Fruit fly (Drosophila melanogaster) whole organism, embryonic: ENCODE data around the gene PIG-C.

ENCODE experiments used
- B-H2 ChIP-seq: fragments of 200-800 bp; sonication (Bioruptor generic); optimal IDR thresholded peaks from 2 replicates; lab custom pipeline; 2018; ENCODE audit warnings: missing biosample characterization, mild to moderate bottlenecking, missing genetic modification characterization
- Blimp-1 ChIP-seq: fragments of 200-800 bp; sonication (Bioruptor generic); optimal IDR thresholded peaks from 3 replicates; lab custom pipeline; 2018; ENCODE audit warnings: missing biosample characterization, missing genetic modification characterization, mild to moderate bottlenecking, moderate library complexity, missing genetic modification reagents
- BtbVII ChIP-seq: fragments of 200-800 bp; sonication (Bioruptor generic); optimal IDR thresholded peaks from 3 replicates; lab custom pipeline; 2017; ENCODE audit warnings: missing biosample characterization, mild to moderate bottlenecking, missing genetic modification characterization
- Bteb2 ChIP-seq: fragments of 200-800 bp; sonication (Bioruptor generic); optimal IDR thresholded peaks from 2 replicates; lab custom pipeline; 2016; ENCODE audit warnings: missing biosample characterization, missing genetic modification characterization
- CG10274 ChIP-seq: fragments of 200-800 bp; sonication (Bioruptor generic); optimal IDR thresholded peaks from 3 replicates; lab custom pipeline; 2017; ENCODE audit warnings: missing biosample characterization, mild to moderate bottlenecking, missing genetic modification characterization
- CG11695 ChIP-seq: fragments of 200-800 bp; sonication (Bioruptor generic); IDR thresholded peaks from 3 replicates; pipeline ENCODE4 v1.3.6; 2022; ENCODE audit warnings: missing biosample characterization, missing genetic modification characterization
- CG13296 ChIP-seq: fragments of 200-800 bp; sonication (Bioruptor generic); optimal IDR thresholded peaks from 3 replicates; lab custom pipeline; 2018; ENCODE audit warnings: missing biosample characterization, mild to moderate bottlenecking, missing genetic modification characterization
- CG15269 ChIP-seq: fragments of 200-800 bp; sonication (Bioruptor generic); optimal IDR thresholded peaks from 2 replicates; lab custom pipeline; 2018; ENCODE audit warnings: missing biosample characterization, mild to moderate bottlenecking, missing genetic modification characterization, moderate library complexity
- CG17361 ChIP-seq: fragments of 200-800 bp; sonication (Bioruptor generic); IDR thresholded peaks from 3 replicates; pipeline ENCODE4 v1.3.6; 2022; ENCODE audit warnings: missing biosample characterization, missing genetic modification characterization
- CG17829 ChIP-seq: fragments of 200-800 bp; optimal IDR thresholded peaks from 2 replicates; lab custom pipeline; 2019; ENCODE audit warnings: missing biosample characterization, mild to moderate bottlenecking, missing genetic modification characterization, moderate library complexity
- CG18262 ChIP-seq: fragments of 200-800 bp; optimal IDR thresholded peaks from 3 replicates; lab custom pipeline; 2019; ENCODE audit warnings: missing biosample characterization, mild to moderate bottlenecking, missing genetic modification characterization, moderate library complexity
- CG2678 ChIP-seq: fragments of 200-800 bp; sonication (Bioruptor generic); optimal IDR thresholded peaks from 3 replicates; lab custom pipeline; 2019; ENCODE audit warnings: missing biosample characterization, mild to moderate bottlenecking, missing genetic modification characterization, moderate library complexity
- CG2712 ChIP-seq: fragments of 200-800 bp; optimal IDR thresholded peaks from 3 replicates; lab custom pipeline; 2019; ENCODE audit warnings: missing biosample characterization, mild to moderate bottlenecking, missing genetic modification characterization, moderate library complexity
- CG31365 ChIP-seq: fragments of 200-800 bp; sonication (Bioruptor generic); optimal IDR thresholded peaks from 2 replicates; lab custom pipeline; 2018; ENCODE audit warnings: missing biosample characterization, mild to moderate bottlenecking, missing genetic modification characterization
- CG31441 ChIP-seq: fragments of 200-800 bp; sonication (Bioruptor generic); IDR thresholded peaks from 2 replicates; pipeline ENCODE4 v1.3.6; 2022; ENCODE audit warnings: missing biosample characterization, missing genetic modification characterization
- CG33213 ChIP-seq: fragments of 200-800 bp; sonication (Bioruptor generic); optimal IDR thresholded peaks from 3 replicates; lab custom pipeline; 2016; ENCODE audit warnings: missing biosample characterization, missing genetic modification characterization
- CG3838 ChIP-seq: fragments of 200-800 bp; sonication (Bioruptor generic); optimal IDR thresholded peaks from 3 replicates; lab custom pipeline; 2016; ENCODE audit warnings: missing biosample characterization, missing genetic modification characterization
- CG4328 ChIP-seq: fragments of 200-800 bp; sonication (Bioruptor generic); optimal IDR thresholded peaks from 3 replicates; lab custom pipeline; 2017; ENCODE audit warnings: missing biosample characterization, missing genetic modification reagents, missing genetic modification characterization
- CG7839 ChIP-seq: fragments of 200-800 bp; sonication (Bioruptor generic); optimal IDR thresholded peaks from 3 replicates; lab custom pipeline; 2018; ENCODE audit warnings: missing biosample characterization, mild to moderate bottlenecking, missing genetic modification characterization, moderate library complexity
- CG8388 ChIP-seq: fragments of 200-800 bp; sonication (Bioruptor generic); optimal IDR thresholded peaks from 2 replicates; lab custom pipeline; 2019; ENCODE audit warnings: missing biosample characterization, mild to moderate bottlenecking, missing genetic modification characterization, moderate library complexity
- CG9437 ChIP-seq: fragments of 200-800 bp; sonication (Bioruptor generic); optimal IDR thresholded peaks from 2 replicates; lab custom pipeline; 2018; ENCODE audit warnings: missing biosample characterization, mild to moderate bottlenecking, missing genetic modification characterization
- CG9876 ChIP-seq: fragments of 200-800 bp; sonication (Bioruptor generic); optimal IDR thresholded peaks from 2 replicates; lab custom pipeline; 2016; ENCODE audit warnings: missing biosample characterization, missing genetic modification characterization
- CoRest ChIP-seq: fragments of 200-800 bp; sonication (Bioruptor generic); optimal IDR thresholded peaks from 3 replicates; lab custom pipeline; 2018; ENCODE audit warnings: missing biosample characterization, mild to moderate bottlenecking, missing genetic modification characterization, moderate library complexity
- Deaf1 ChIP-seq: fragments of 200-800 bp; optimal IDR thresholded peaks from 3 replicates; lab custom pipeline; 2019; ENCODE audit warnings: missing biosample characterization, mild to moderate bottlenecking, missing genetic modification characterization, moderate library complexity
- Doc2 ChIP-seq: fragments of 200-800 bp; sonication (Bioruptor generic); IDR thresholded peaks from 2 replicates; pipeline ENCODE4 v1.3.6; 2022; ENCODE audit warnings: missing biosample characterization, missing genetic modification characterization
- Gsc ChIP-seq: fragments of 200-800 bp; sonication (Bioruptor generic); IDR thresholded peaks from 2 replicates; pipeline ENCODE4 v1.3.6; 2022; ENCODE audit warnings: missing biosample characterization, missing genetic modification characterization
- Hr51 ChIP-seq, 2 experiments: fragments of 200-800 bp; sonication (Bioruptor generic); optimal IDR thresholded peaks; 2 replicates in 1 of 2; 3 replicates in 1 of 2; lab custom pipeline; 2016 to 2018; ENCODE audit warnings: missing biosample characterization in 2 of 2, missing genetic modification characterization in 2 of 2, mild to moderate bottlenecking in 1 of 2, moderate library complexity in 1 of 2
- Poxn ChIP-seq: fragments of 200-800 bp; sonication (Bioruptor generic); IDR thresholded peaks from 2 replicates; pipeline ENCODE4 v1.3.6; 2022; ENCODE audit warnings: missing biosample characterization, missing genetic modification characterization
- bsh ChIP-seq, 2 experiments: fragments of 200-800 bp; sonication (Bioruptor generic); optimal IDR thresholded peaks; 2 replicates each; lab custom pipeline; 2017 to 2018; ENCODE audit warnings: mild to moderate bottlenecking in 2 of 2, missing biosample characterization in 2 of 2, missing genetic modification characterization in 2 of 2, moderate library complexity in 1 of 2
- dmrt11E ChIP-seq: fragments of 200-800 bp; sonication (Bioruptor generic); optimal IDR thresholded peaks from 3 replicates; lab custom pipeline; 2018; ENCODE audit warnings: missing biosample characterization, mild to moderate bottlenecking, missing genetic modification characterization, moderate library complexity
- dmrt99B ChIP-seq: fragments of 200-800 bp; sonication (Bioruptor generic); optimal IDR thresholded peaks from 2 replicates; lab custom pipeline; 2018; ENCODE audit warnings: missing biosample characterization, mild to moderate bottlenecking, missing genetic modification characterization, moderate library complexity
- dpn ChIP-seq, 2 experiments: fragments of 200-800 bp; sonication (Bioruptor generic); optimal IDR thresholded peaks; 3 replicates each; lab custom pipeline; 2016; ENCODE audit warnings: missing biosample characterization in 2 of 2, missing genetic modification characterization in 2 of 2
- gcm ChIP-seq: fragments of 200-800 bp; sonication (Bioruptor generic); optimal IDR thresholded peaks from 2 replicates; lab custom pipeline; 2019; ENCODE audit warnings: missing biosample characterization, mild to moderate bottlenecking, missing genetic modification characterization, moderate library complexity
- gem ChIP-seq: fragments of 200-800 bp; sonication (Bioruptor generic); optimal IDR thresholded peaks from 2 replicates; lab custom pipeline; 2019; ENCODE audit warnings: missing biosample characterization, mild to moderate bottlenecking, missing genetic modification characterization, moderate library complexity
- grau ChIP-seq: fragments of 200-800 bp; optimal IDR thresholded peaks from 3 replicates; lab custom pipeline; 2019; ENCODE audit warnings: missing biosample characterization, mild to moderate bottlenecking, missing genetic modification characterization, moderate library complexity
- grn ChIP-seq: fragments of 200-800 bp; sonication (Bioruptor generic); optimal IDR thresholded peaks from 3 replicates; lab custom pipeline; 2017; ENCODE audit warnings: missing biosample characterization, missing genetic modification characterization
- lbe ChIP-seq: fragments of 200-800 bp; sonication (Bioruptor generic); optimal IDR thresholded peaks from 2 replicates; lab custom pipeline; 2016; ENCODE audit warnings: missing biosample characterization, mild to moderate bottlenecking, missing genetic modification characterization
- lilli ChIP-seq: fragments of 200-800 bp; sonication (Bioruptor generic); optimal IDR thresholded peaks from 3 replicates; lab custom pipeline; 2016; ENCODE audit warnings: missing biosample characterization, missing genetic modification characterization
- nom ChIP-seq: fragments of 200-800 bp; sonication (Bioruptor generic); optimal IDR thresholded peaks from 2 replicates; lab custom pipeline; 2017; ENCODE audit warnings: missing biosample characterization, missing genetic modification characterization, mild to moderate bottlenecking, moderate library complexity, missing genetic modification reagents
- ranshi ChIP-seq: fragments of 200-800 bp; sonication (Bioruptor generic); IDR thresholded peaks from 2 replicates; pipeline ENCODE4 v1.3.6; 2022; ENCODE audit warnings: missing biosample characterization, missing genetic modification characterization
- row ChIP-seq: fragments of 200-800 bp; sonication (Bioruptor generic); IDR thresholded peaks from 3 replicates; pipeline ENCODE4 v1.3.6; 2022; ENCODE audit warnings: missing biosample characterization, missing genetic modification characterization
- sens ChIP-seq: fragments of 200-800 bp; sonication (Bioruptor generic); peaks from one replicate; lab custom pipeline; 2016; ENCODE audit warnings: missing biosample characterization, missing genetic modification characterization
- sqz ChIP-seq: fragments of 200-800 bp; sonication (Bioruptor generic); optimal IDR thresholded peaks from 3 replicates; lab custom pipeline; 2018; ENCODE audit warnings: missing biosample characterization, mild to moderate bottlenecking, missing genetic modification characterization
- stwl ChIP-seq: fragments of 200-800 bp; sonication (Bioruptor generic); optimal IDR thresholded peaks from 3 replicates; lab custom pipeline; 2018; ENCODE audit warnings: missing biosample characterization, mild to moderate bottlenecking, missing genetic modification characterization, moderate library complexity
- tna ChIP-seq: fragments of 200-800 bp; sonication (Bioruptor generic); IDR thresholded peaks from 2 replicates; pipeline ENCODE4 v1.3.6; 2022; ENCODE audit warnings: missing biosample characterization, missing genetic modification characterization; ENCODE audit not compliant: partially characterized antibody

The PIG-C gene

DNA sequence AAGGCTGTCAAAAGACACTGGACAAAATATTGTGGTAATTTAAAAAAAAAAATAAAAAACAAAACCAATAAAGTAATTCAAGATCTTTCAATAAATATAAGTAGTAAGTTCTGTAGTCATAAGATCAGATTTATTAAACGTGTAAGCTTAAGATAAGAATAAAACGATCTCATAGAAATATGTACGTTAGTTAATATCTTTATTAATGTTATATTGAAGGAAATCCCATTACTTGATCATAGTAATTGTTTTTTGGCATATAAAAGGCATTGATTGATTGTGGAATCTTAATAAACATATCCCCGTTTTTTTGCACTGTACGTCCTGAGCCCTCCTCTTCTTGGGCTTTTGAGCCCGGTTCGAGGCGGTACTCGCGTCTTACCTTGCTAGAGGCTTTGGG, 24.2 kb upstream of the PIG-C start (continued):
- TF ChIP-seq CG2712 (tag; lab: Kevin White, UChicago) (peak; percentile 5), CG17361 (GFP tag; lab: Robert Waterston, UW) (0 out of 3 replicates have a peak, but pooled peaks have one; percentile 14), lilli (no peak), CG33213 (GFP tag; lab: Kevin White, UChicago) (no peak), tna (GFP tag; lab: Robert Waterston, UW) (no peak), grn (GFP tag; lab: Kevin White, UChicago) (no peak), CG8388 (GFP tag; lab: Kevin White, UChicago) (no peak), B-H2 (GFP tag; lab: Kevin White, UChicago) (no peak), Poxn (GFP tag; lab: Robert Waterston, UW) (no peak), dmrt11E (tag; lab: Kevin White, UChicago) (no peak), CG2678 (tag; lab: Kevin White, UChicago) (peak; percentile 35), CG3838 (GFP tag; lab: Kevin White, UChicago) (no peak), CG9437 (GFP tag; lab: Kevin White, UChicago) (peak; percentile 1), CG13296 (GFP tag; lab: Kevin White, UChicago) (peak; percentile 3), Gsc (no peak), CoRest (tag; lab: Kevin White, UChicago) (peak; percentile 17), gcm (GFP tag; lab: Kevin White, UChicago) (no peak), CG17829 (tag; lab: Kevin White, UChicago) (no peak), CG9876 (no peak), CG31365 (no peak), CG7839 (tag; lab: Kevin White, UChicago) (peak; percentile 14), CG31441 (GFP tag; lab: Robert Waterston, UW) (peak; percentile 48; the same call in 1 of the 2 replicates), CG18262 (tag; lab: Kevin White, UChicago) (peak; percentile 15), bsh (GFP tag; optimal IDR thresholded peaks at IDR 0.05; lab: Kevin White, UChicago) (peak in 1 of 2 experiments; percentile 10), grau (tag; lab: Kevin White, UChicago) (peak; percentile 2), dmrt99B (tag; lab: Kevin White, UChicago) (peak; percentile 5), Bteb2 (GFP tag; lab: Kevin White, UChicago) (no peak), ranshi (no peak), CG4328 (GFP tag; lab: Kevin White, UChicago) (no peak), stwl (no peak), gem (tag; lab: Kevin White, UChicago) (peak; percentile 53), dpn (GFP tag; optimal IDR thresholded peaks at IDR 0.05; lab: Kevin White, UChicago) (no peak), CG10274 (GFP tag; lab: Kevin White, UChicago) (no peak), Hr51 (GFP tag; optimal IDR thresholded peaks at IDR 0.05; lab: Kevin White, UChicago) (peak in 1 of 2 experiments; percentile 56), BtbVII (GFP tag; lab: Kevin White, UChicago) (no peak), Blimp-1 (GFP tag; lab: Kevin White, UChicago) (peak; percentile 7), CG15269 (tag; lab: Kevin White, UChicago) (peak; percentile 39)
- TF ChIP-seq, all 482 proteins: peak for 27

DNA sequence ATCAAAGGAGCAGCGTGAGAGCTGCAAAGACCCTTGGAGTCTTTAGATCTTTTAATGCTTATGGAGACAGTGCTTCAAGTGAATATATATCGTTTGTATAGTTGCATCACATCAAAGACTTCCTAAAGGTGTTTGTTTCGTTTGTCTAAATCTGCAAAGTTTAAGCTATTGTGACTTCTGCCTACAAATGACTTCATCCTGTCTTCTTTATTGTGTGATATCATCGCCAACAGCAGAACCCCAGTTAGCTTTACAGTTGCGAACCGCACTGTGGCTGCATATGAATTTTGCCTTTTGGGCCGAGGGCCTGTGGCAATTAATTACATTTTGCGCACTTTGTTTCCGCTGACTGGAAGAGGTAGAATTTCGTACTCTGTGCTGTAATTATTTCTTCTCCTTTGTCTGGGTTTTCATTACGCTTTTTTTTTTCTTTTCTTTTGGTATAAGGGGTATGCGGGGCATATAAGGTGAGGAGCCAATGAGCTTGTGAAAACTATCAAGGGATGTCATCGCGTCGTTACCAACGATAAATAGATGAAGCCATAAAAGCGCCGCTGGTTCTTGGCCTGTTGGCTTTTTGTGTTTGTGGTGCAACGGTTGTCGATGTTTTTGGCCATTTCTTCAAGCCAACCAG, 23.4 kb upstream of the PIG-C start:
- TF ChIP-seq bsh (GFP tag; optimal IDR thresholded peaks at IDR 0.05; lab: Kevin White, UChicago) (peak in 1 of 2 experiments; percentile 61), row (GFP tag; lab: Robert Waterston, UW) (0 out of 3 replicates have a peak, but pooled peaks have one; percentile 5), sqz (GFP tag; lab: Kevin White, UChicago) (no peak), CG9437 (GFP tag; lab: Kevin White, UChicago) (no peak), lbe (peak; percentile 65), Deaf1 (tag; lab: Kevin White, UChicago) (no peak), CG11695 (GFP tag; lab: Robert Waterston, UW) (peak; percentile 48; the same call in 1 of the 3 replicates), nom (GFP tag; lab: Kevin White, UChicago) (peak; percentile 19), Doc2 (GFP tag; lab: Robert Waterston, UW) (no peak), sens (GFP tag; lab: Kevin White, UChicago) (peak; percentile 9)
